Worm (Caenorhabditis elegans): Measurements from ENCODE around the gene srsx-40.
A peak's percentile ranks its signal among the peaks of the same experiment; 100 is the strongest.

The srsx-40 gene

ce11 chrV:7745903-7746302 lies 42.5 kb upstream of the srsx-40 start (continued):
- TF ChIP-seq efl-1 (optimal IDR thresholded peaks at IDR 0.05) (peak in 1 of 2 experiments; percentile 23), efl-1 (GFP tag; optimal IDR thresholded peaks at IDR 0.05 in 1 of 2) (no peak), unc-130 (tag; optimal IDR thresholded peaks at IDR 0.05) (no peak), egl-13 (tag; optimal IDR thresholded peaks at IDR 0.05) (no peak), pag-3 (tag; optimal IDR thresholded peaks at IDR 0.05; ENCODE audit: borderline replicate concordance, insufficient read depth) (no peak), snpc-4 (tag; optimal IDR thresholded peaks at IDR 0.05) (no peak), nhr-76 (tag; optimal IDR thresholded peaks at IDR 0.05) (no peak), lin-14 (GFP tag; optimal IDR thresholded peaks at IDR 0.05) (peak; percentile 63), ces-1 (GFP tag; optimal IDR thresholded peaks at IDR 0.05) (no peak), efl-3 (GFP tag; optimal IDR thresholded peaks at IDR 0.05) (no peak), nhr-12 (tag; optimal IDR thresholded peaks at IDR 0.05) (no peak), vab-15 (tag; optimal IDR thresholded peaks at IDR 0.05) (no peak), nhr-47 (tag; optimal IDR thresholded peaks at IDR 0.05) (peak; percentile 19), ztf-11 (tag; optimal IDR thresholded peaks at IDR 0.05) (peak in 1 of 2 experiments; percentile 11), zag-1 (tag; optimal IDR thresholded peaks at IDR 0.05) (no peak), ceh-90 (tag; optimal IDR thresholded peaks at IDR 0.05) (no peak)

- TF ChIP-seq elt-3 (tag; optimal IDR thresholded peaks at IDR 0.05): no peak
- no peak for TF ChIP-seq efl-1 (optimal IDR thresholded peaks at IDR 0.05)
- peak in 1 of 2 experiments; percentile 72 for TF ChIP-seq efl-1 (GFP tag; optimal IDR thresholded peaks at IDR 0.05 in 1 of 2)
- TF ChIP-seq nhr-84 (tag; optimal IDR thresholded peaks at IDR 0.05): no peak
- TF ChIP-seq mdl-1 (tag; optimal IDR thresholded peaks at IDR 0.05): no peak
- no peak for TF ChIP-seq elt-2 (tag; optimal IDR thresholded peaks at IDR 0.05)
- no peak for TF ChIP-seq ceh-88 (GFP tag; IDR thresholded peaks at IDR 0.05)
- no peak for TF ChIP-seq lin-13 (GFP tag; optimal IDR thresholded peaks at IDR 0.05)
These were observed 42.0 kb upstream of the srsx-40 start for ce11 chrV:7745386-7745785.

ce11 chrV:7744068-7744467 lies 40.6 kb upstream of the srsx-40 start:
- TF ChIP-seq fos-1 (tag; optimal IDR thresholded peaks at IDR 0.05) (no peak), elt-2 (tag; optimal IDR thresholded peaks at IDR 0.05) (peak; percentile 18), efl-1 (optimal IDR thresholded peaks at IDR 0.05) (no peak), efl-1 (GFP tag; optimal IDR thresholded peaks at IDR 0.05 in 1 of 2) (peak in 1 of 2 experiments; percentile 62), ces-1 (GFP tag; optimal IDR thresholded peaks at IDR 0.05) (no peak)

- TF ChIP-seq mab-9 (GFP tag; IDR thresholded peaks at IDR 0.05): no peak
- TF ChIP-seq ceh-88 (GFP tag; IDR thresholded peaks at IDR 0.05): no peak
- no peak for TF ChIP-seq nhr-76 (tag; optimal IDR thresholded peaks at IDR 0.05)
- no peak for TF ChIP-seq ama-1 (optimal IDR thresholded peaks at IDR 0.05)
- TF ChIP-seq unc-62 (GFP tag; optimal IDR thresholded peaks at IDR 0.05): no peak
- TF ChIP-seq unc-130 (tag; optimal IDR thresholded peaks at IDR 0.05): no peak
These were observed 39.1 kb upstream of the srsx-40 start, which contains the start of gene fbxl-5 for ce11 chrV:7742485-7742959. TSS of gene fbxl-5 (plus strand) at chrV:7742909.

ce11 chrV:7741918-7742317 lies 38.5 kb upstream of the srsx-40 start:
- peak; percentile 2 for TF ChIP-seq blmp-1 (tag; optimal IDR thresholded peaks at IDR 0.05)
- no peak for TF ChIP-seq egl-27 (tag; optimal IDR thresholded peaks at IDR 0.05)

ce11 chrV:7739949-7740348 lies 36.5 kb upstream of the srsx-40 start:
- TF ChIP-seq elt-2 (tag; optimal IDR thresholded peaks at IDR 0.05) (no peak), blmp-1 (tag; optimal IDR thresholded peaks at IDR 0.05) (peak; percentile 28), nhr-20 (tag; optimal IDR thresholded peaks at IDR 0.05) (no peak), nhr-85 (tag) (peak; percentile 47), unc-98 (GFP tag; IDR thresholded peaks at IDR 0.05) (no peak)
